Fruit fly (Drosophila melanogaster) whole organism, embryonic: ENCODE data around the gene Tasp1.
A peak's percentile ranks its signal among the peaks of the same experiment; 100 is the strongest.

Experiments used
- BEAF-32 ChIP-seq: fragments of 200-800 bp; sonication (Bioruptor generic); optimal IDR thresholded peaks from 3 replicates; lab custom pipeline; 2017; ENCODE audit warnings: missing biosample characterization, missing genetic modification characterization, mild to moderate bottlenecking, moderate library complexity, missing genetic modification reagents
- CG10147 ChIP-seq: fragments of 200-800 bp; sonication (Bioruptor generic); optimal IDR thresholded peaks from 2 replicates; lab custom pipeline; 2019; ENCODE audit warnings: missing biosample characterization, mild to moderate bottlenecking, missing genetic modification characterization, moderate library complexity
- CG10565 ChIP-seq: fragments of 200-800 bp; sonication (Bioruptor generic); optimal IDR thresholded peaks from 3 replicates; lab custom pipeline; 2016; ENCODE audit warnings: missing biosample characterization, mild to moderate bottlenecking, missing genetic modification characterization
- CG12236 ChIP-seq: fragments of 200-800 bp; sonication (Bioruptor generic); optimal IDR thresholded peaks from 2 replicates; lab custom pipeline; 2016; ENCODE audit warnings: missing biosample characterization, missing genetic modification characterization
- CG12659 ChIP-seq: fragments of 200-800 bp; sonication (Bioruptor generic); optimal IDR thresholded peaks from 3 replicates; lab custom pipeline; 2017; ENCODE audit warnings: mild to moderate bottlenecking, missing biosample characterization, missing genetic modification reagents, missing genetic modification characterization
- CG13296 ChIP-seq: fragments of 200-800 bp; sonication (Bioruptor generic); optimal IDR thresholded peaks from 3 replicates; lab custom pipeline; 2018; ENCODE audit warnings: missing biosample characterization, mild to moderate bottlenecking, missing genetic modification characterization
- CG14441 ChIP-seq: fragments of 200-800 bp; sonication (Bioruptor generic); IDR thresholded peaks from 2 replicates; pipeline ENCODE4 v1.3.6; 2022; ENCODE audit warnings: missing biosample characterization, missing genetic modification characterization
- CG14965 ChIP-seq: fragments of 200-800 bp; sonication (Bioruptor generic); optimal IDR thresholded peaks from 2 replicates; lab custom pipeline; 2016; ENCODE audit warnings: missing biosample characterization, missing genetic modification characterization, borderline replicate concordance
- CG15073 ChIP-seq: fragments of 200-800 bp; sonication (Bioruptor generic); optimal IDR thresholded peaks from 2 replicates; lab custom pipeline; 2016; ENCODE audit warnings: missing biosample characterization, missing genetic modification characterization
- CG15514 ChIP-seq: fragments of 200-800 bp; sonication (Bioruptor generic); optimal IDR thresholded peaks from 3 replicates; lab custom pipeline; 2017; ENCODE audit warnings: missing biosample characterization, missing genetic modification characterization, mild to moderate bottlenecking, moderate library complexity, missing genetic modification reagents
- CG1602 ChIP-seq: fragments of 200-800 bp; sonication (Bioruptor generic); optimal IDR thresholded peaks from 3 replicates; lab custom pipeline; 2016; ENCODE audit warnings: missing biosample characterization, missing genetic modification characterization
- CG17829 ChIP-seq: fragments of 200-800 bp; optimal IDR thresholded peaks from 2 replicates; lab custom pipeline; 2019; ENCODE audit warnings: missing biosample characterization, mild to moderate bottlenecking, missing genetic modification characterization, moderate library complexity
- CG1832 ChIP-seq: fragments of 200-800 bp; sonication (Bioruptor generic); optimal IDR thresholded peaks from 2 replicates; lab custom pipeline; 2017; ENCODE audit warnings: missing biosample characterization, mild to moderate bottlenecking, missing genetic modification characterization, inconsistent platforms
- CG3065 ChIP-seq: fragments of 200-800 bp; sonication (Bioruptor generic); optimal IDR thresholded peaks from 2 replicates; lab custom pipeline; 2016; ENCODE audit warnings: missing biosample characterization, missing genetic modification characterization
- CG31441 ChIP-seq: fragments of 200-800 bp; sonication (Bioruptor generic); IDR thresholded peaks from 2 replicates; pipeline ENCODE4 v1.3.6; 2022; ENCODE audit warnings: missing biosample characterization, missing genetic modification characterization
- CG3407 ChIP-seq: fragments of 200-800 bp; sonication (Bioruptor generic); optimal IDR thresholded peaks from 2 replicates; lab custom pipeline; 2018; ENCODE audit warnings: missing biosample characterization, mild to moderate bottlenecking, missing genetic modification characterization
- CG7372 ChIP-seq: fragments of 200-800 bp; sonication (Bioruptor generic); IDR thresholded peaks from 2 replicates; pipeline ENCODE4 v1.3.6; 2022; ENCODE audit warnings: missing biosample characterization, missing genetic modification characterization
- CoRest ChIP-seq: fragments of 200-800 bp; sonication (Bioruptor generic); optimal IDR thresholded peaks from 3 replicates; lab custom pipeline; 2018; ENCODE audit warnings: missing biosample characterization, mild to moderate bottlenecking, missing genetic modification characterization, moderate library complexity
- D19A ChIP-seq: fragments of 200-800 bp; optimal IDR thresholded peaks from 3 replicates; lab custom pipeline; 2019; ENCODE audit warnings: missing biosample characterization, mild to moderate bottlenecking, missing genetic modification characterization, moderate library complexity
- Dip2 ChIP-seq: fragments of 200-800 bp; sonication (Bioruptor generic); IDR thresholded peaks from 2 replicates; pipeline ENCODE4 v1.3.6; 2022; ENCODE audit warnings: missing biosample characterization, missing genetic modification characterization
- Drgx ChIP-seq: fragments of 200-800 bp; sonication (Bioruptor generic); IDR thresholded peaks from 2 replicates; pipeline ENCODE4 v1.3.6; 2022; ENCODE audit warnings: missing biosample characterization, missing genetic modification characterization
- H2.0 ChIP-seq: fragments of 200-800 bp; sonication (Bioruptor generic); IDR thresholded peaks from 2 replicates; pipeline ENCODE4 v1.3.6; 2022; ENCODE audit warnings: missing biosample characterization, missing genetic modification characterization
- HLH54F ChIP-seq: fragments of 200-800 bp; sonication (Bioruptor generic); optimal IDR thresholded peaks from 3 replicates; lab custom pipeline; 2016; ENCODE audit warnings: missing biosample characterization, missing genetic modification characterization
- Hey ChIP-seq: fragments of 200-800 bp; sonication (Bioruptor generic); optimal IDR thresholded peaks from 3 replicates; lab custom pipeline; 2018; ENCODE audit warnings: missing biosample characterization, mild to moderate bottlenecking, missing genetic modification characterization
- Lhr ChIP-seq: fragments of 200-800 bp; sonication (Bioruptor generic); optimal IDR thresholded peaks from 3 replicates; lab custom pipeline; 2017; ENCODE audit warnings: mild to moderate bottlenecking, missing biosample characterization, missing genetic modification reagents, missing genetic modification characterization
- Lim3 ChIP-seq: fragments of 200-800 bp; sonication (Bioruptor generic); IDR thresholded peaks from 2 replicates; pipeline ENCODE4 v1.3.6; 2022; ENCODE audit warnings: missing biosample characterization, missing genetic modification characterization
- MBD-R2 ChIP-seq: fragments of 200-800 bp; sonication (Bioruptor generic); IDR thresholded peaks from 2 replicates; pipeline ENCODE4 v1.3.6; 2022; ENCODE audit warnings: missing biosample characterization, missing genetic modification characterization
- Meics ChIP-seq: fragments of 200-800 bp; sonication (Bioruptor generic); optimal IDR thresholded peaks from 2 replicates; lab custom pipeline; 2017; ENCODE audit warnings: missing biosample characterization, mild to moderate bottlenecking, missing genetic modification characterization
- NC2α ChIP-seq: fragments of 200-800 bp; sonication (Bioruptor generic); optimal IDR thresholded peaks from 2 replicates; lab custom pipeline; 2016; ENCODE audit warnings: missing biosample characterization, missing genetic modification characterization
- Nf-YA ChIP-seq: fragments of 200-800 bp; sonication (Bioruptor generic); IDR thresholded peaks from 2 replicates; pipeline ENCODE4 v1.3.6; 2022; ENCODE audit warnings: missing biosample characterization, missing genetic modification characterization
- Nf-YC ChIP-seq: fragments of 200-800 bp; optimal IDR thresholded peaks from 3 replicates; lab custom pipeline; 2019; ENCODE audit warnings: missing biosample characterization, mild to moderate bottlenecking, missing genetic modification characterization, moderate library complexity
- Optix ChIP-seq: fragments of 200-800 bp; sonication (Bioruptor generic); IDR thresholded peaks from 3 replicates; pipeline ENCODE4 v1.3.6; 2022; ENCODE audit warnings: missing biosample characterization, missing genetic modification characterization
- Scr ChIP-seq: fragments of 200-800 bp; sonication (Bioruptor generic); IDR thresholded peaks from 2 replicates; pipeline ENCODE4 v1.3.6; 2022; ENCODE audit warnings: missing biosample characterization, missing genetic modification characterization; ENCODE audit not compliant: partially characterized antibody
- Stat92E ChIP-seq, 3 experiments: fragments of >200 bp in 2 of 3; fragments of 200-800 bp in 1 of 3; sonication (Bioruptor generic) in 1 of 3; optimal IDR thresholded peaks; 2 replicates each; lab custom pipeline; 2017 to 2019; ENCODE audit warnings: missing biosample characterization in 3 of 3, missing genetic modification characterization in 3 of 3, mild to moderate bottlenecking in 1 of 3, moderate library complexity in 1 of 3
- YL-1 ChIP-seq: fragments of 200-800 bp; sonication (Bioruptor generic); optimal IDR thresholded peaks from 3 replicates; lab custom pipeline; 2017; ENCODE audit warnings: missing biosample characterization, mild to moderate bottlenecking, missing genetic modification characterization
- ab ChIP-seq: fragments of 200-800 bp; sonication (Bioruptor generic); optimal IDR thresholded peaks from 2 replicates; lab custom pipeline; 2016; ENCODE audit warnings: missing biosample characterization, missing genetic modification characterization
- aop ChIP-seq: fragments of 200-800 bp; sonication (Bioruptor generic); IDR thresholded peaks from 2 replicates; pipeline ENCODE4 v1.3.6; 2022; ENCODE audit warnings: missing biosample characterization, missing genetic modification characterization
- bowl ChIP-seq: fragments of 200-800 bp; sonication (Bioruptor generic); IDR thresholded peaks from 2 replicates; pipeline ENCODE4 v1.3.6; 2022; ENCODE audit warnings: missing biosample characterization, missing genetic modification characterization
- ci ChIP-seq: fragments of 200-800 bp; sonication (Bioruptor generic); IDR thresholded peaks from 3 replicates; pipeline ENCODE4 v1.3.6; 2022; ENCODE audit warnings: missing biosample characterization, missing genetic modification characterization
- danr ChIP-seq: fragments of 200-800 bp; sonication (Bioruptor generic); IDR thresholded peaks from 2 replicates; pipeline ENCODE4 v1.3.6; 2022; ENCODE audit warnings: missing biosample characterization, missing genetic modification characterization
- disco-r ChIP-seq: fragments of 200-800 bp; sonication (Bioruptor generic); optimal IDR thresholded peaks from 2 replicates; lab custom pipeline; 2016; ENCODE audit warnings: missing biosample characterization, missing genetic modification characterization
- dmrt99B ChIP-seq: fragments of 200-800 bp; sonication (Bioruptor generic); optimal IDR thresholded peaks from 2 replicates; lab custom pipeline; 2018; ENCODE audit warnings: missing biosample characterization, mild to moderate bottlenecking, missing genetic modification characterization, moderate library complexity
- ems ChIP-seq: fragments of 200-800 bp; sonication (Bioruptor generic); optimal IDR thresholded peaks from 3 replicates; lab custom pipeline; 2016; ENCODE audit warnings: missing biosample characterization, missing genetic modification characterization
- eve ChIP-seq, 2 experiments: fragments of >200 bp; optimal IDR thresholded peaks; 2 replicates each; lab custom pipeline; 2017; ENCODE audit warnings: missing biosample characterization in 2 of 2, missing genetic modification characterization in 2 of 2
- gt ChIP-seq: fragments of 200-800 bp; sonication (Bioruptor generic); IDR thresholded peaks from 2 replicates; pipeline ENCODE4 v1.3.6; 2022; ENCODE audit warnings: missing biosample characterization, missing genetic modification characterization
- jumu ChIP-seq: fragments of 200-800 bp; sonication (Bioruptor generic); optimal IDR thresholded peaks from 3 replicates; lab custom pipeline; 2016; ENCODE audit warnings: missing biosample characterization, missing genetic modification characterization
- knrl ChIP-seq: fragments of 200-800 bp; sonication (Bioruptor generic); IDR thresholded peaks from 3 replicates; pipeline ENCODE4 v1.3.6; 2022; ENCODE audit warnings: missing biosample characterization, missing genetic modification characterization; ENCODE audit not compliant: partially characterized antibody
- lilli ChIP-seq: fragments of 200-800 bp; sonication (Bioruptor generic); optimal IDR thresholded peaks from 3 replicates; lab custom pipeline; 2016; ENCODE audit warnings: missing biosample characterization, missing genetic modification characterization
- p53 ChIP-seq: fragments of 200-800 bp; sonication (Bioruptor generic); optimal IDR thresholded peaks from 2 replicates; lab custom pipeline; 2016; ENCODE audit warnings: missing biosample characterization, missing genetic modification characterization
- sim ChIP-seq: fragments of 200-800 bp; sonication (Bioruptor generic); IDR thresholded peaks from 2 replicates; pipeline ENCODE4 v1.3.6; 2022; ENCODE audit warnings: missing biosample characterization, missing genetic modification characterization
- unpg ChIP-seq: fragments of 200-800 bp; sonication (Bioruptor generic); optimal IDR thresholded peaks from 3 replicates; lab custom pipeline; 2018; ENCODE audit warnings: missing biosample characterization, mild to moderate bottlenecking, missing genetic modification characterization, moderate library complexity
- wor ChIP-seq: fragments of 200-800 bp; sonication (Bioruptor generic); IDR thresholded peaks from 2 replicates; pipeline ENCODE4 v1.3.6; 2022; ENCODE audit warnings: missing biosample characterization, missing genetic modification characterization

Gene Tasp1

DNA sequence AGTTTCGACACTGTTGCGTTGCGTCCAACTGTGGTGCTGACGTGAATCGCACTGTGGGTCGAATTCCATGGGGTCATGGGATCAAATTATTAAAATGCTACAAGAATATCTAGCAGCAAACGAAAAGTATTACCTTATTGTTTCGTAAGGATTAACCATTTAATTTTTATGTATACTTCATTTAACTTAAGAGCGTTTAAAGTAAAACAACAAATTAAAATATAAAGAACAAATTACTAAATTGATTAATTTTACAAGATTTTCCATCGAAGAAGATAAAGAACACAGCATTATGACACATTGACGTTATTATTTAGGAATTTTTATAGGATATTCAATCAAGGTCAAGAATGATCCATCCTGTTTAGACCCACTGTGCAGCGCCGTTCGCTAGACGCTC is 33.2 kb downstream of the Tasp1 start (continued):
- TF ChIP-seq CG14441 (no peak), Dip2 (no peak), Drgx (peak; percentile 45; the same call in 1 of the 2 replicates), danr (GFP tag; lab: Robert Waterston, UW) (0 out of 2 replicates have a peak, but pooled peaks have one; percentile 11), Lhr (no peak), MBD-R2 (GFP tag; lab: Robert Waterston, UW) (no peak), eve (GFP tag; optimal IDR thresholded peaks at IDR 0.05; lab: Kevin White, UChicago) (no peak), CG10565 (GFP tag; lab: Kevin White, UChicago) (no peak), CG3407 (GFP tag; lab: Kevin White, UChicago) (peak; percentile 14), Lim3 (no peak), CG15514 (GFP tag; lab: Kevin White, UChicago) (no peak), CG1832 (GFP tag; lab: Kevin White, UChicago) (no peak), dmrt99B (tag; lab: Kevin White, UChicago) (peak; percentile 80), YL-1 (GFP tag; lab: Kevin White, UChicago) (no peak), CG17829 (tag; lab: Kevin White, UChicago) (peak; percentile 57), wor (GFP tag; lab: Robert Waterston, UW) (0 out of 2 replicates have a peak, but pooled peaks have one; percentile 19), CG3065 (GFP tag; lab: Kevin White, UChicago) (no peak), bowl (GFP tag; lab: Robert Waterston, UW) (no peak), Stat92E (GFP tag; optimal IDR thresholded peaks at IDR 0.05; lab: Kevin White, UChicago) (no peak), CG12659 (GFP tag; lab: Kevin White, UChicago) (peak; percentile 15), jumu (GFP tag; lab: Kevin White, UChicago) (no peak), NC2α (GFP tag; lab: Kevin White, UChicago) (no peak), unpg (peak; percentile 50), CG7372 (no peak), knrl (GFP tag; lab: Robert Waterston, UW) (no peak), BEAF-32 (no peak), Meics (GFP tag; lab: Kevin White, UChicago) (peak; percentile 32), CG15073 (no peak), lilli (GFP tag; lab: Kevin White, UChicago) (peak; percentile 26), Nf-YA (GFP tag; lab: Robert Waterston, UW) (no peak), D19A (tag; lab: Kevin White, UChicago) (peak; percentile 47), Optix (0 out of 3 replicates have a peak, but pooled peaks have one; percentile 18), gt (GFP tag; lab: Robert Waterston, UW) (no peak), CoRest (tag; lab: Kevin White, UChicago) (peak; percentile 64), aop (no peak), HLH54F (no peak), Nf-YC (tag; lab: Kevin White, UChicago) (peak; percentile 40), ab (GFP tag; lab: Kevin White, UChicago) (no peak), CG31441 (GFP tag; lab: Robert Waterston, UW) (peak; percentile 75), H2.0 (GFP tag; lab: Robert Waterston, UW) (no peak), CG10147 (GFP tag; lab: Kevin White, UChicago) (peak; percentile 38), CG1602 (GFP tag; lab: Kevin White, UChicago) (peak; percentile 25), CG13296 (no peak), CG12236 (no peak), CG14965 (GFP tag; lab: Kevin White, UChicago) (no peak), sim (GFP tag; lab: Robert Waterston, UW) (no peak), ems (GFP tag; lab: Kevin White, UChicago) (no peak), p53 (GFP tag; lab: Kevin White, UChicago) (no peak), Hey (tag; lab: Kevin White, UChicago) (no peak), disco-r (GFP tag; lab: Kevin White, UChicago) (no peak), Scr (GFP tag; lab: Robert Waterston, UW) (no peak), ci (GFP tag; lab: Robert Waterston, UW) (0 out of 3 replicates have a peak, but pooled peaks have one; percentile 53)
